Fruit fly (Drosophila melanogaster): ENCODE data around the gene CG1231.

Gene CG1231

DNA sequence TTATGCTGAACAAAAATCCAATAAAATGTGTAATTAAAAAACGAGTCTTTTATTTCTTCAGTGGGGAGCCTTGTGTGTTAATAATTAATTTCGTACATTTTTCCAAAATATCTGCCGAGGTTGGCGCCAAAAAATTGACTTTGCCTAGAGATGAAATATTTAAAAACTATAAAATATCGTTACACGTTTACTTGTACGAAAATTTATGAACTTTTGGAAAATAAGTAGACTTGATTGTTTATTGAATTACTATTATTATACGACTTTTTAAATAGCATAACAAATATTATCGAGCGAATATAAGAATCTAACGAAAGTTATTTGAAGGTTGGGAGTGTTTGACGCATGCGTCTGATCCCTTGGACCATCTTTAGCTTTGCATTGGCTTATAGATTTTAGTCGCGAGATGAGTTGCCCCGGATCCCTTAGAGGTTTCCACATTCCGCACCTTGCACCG, at the start of gene CG1231:
Gene CG1231 (plus strand): TSS at position 407 of the 457 bp plus-strand sequence.
- no peak for TF ChIP-seq Snoo (tag; optimal IDR thresholded peaks at IDR 0.05)
- no peak for TF ChIP-seq Pif1A (GFP tag; optimal IDR thresholded peaks at IDR 0.05)
- TF ChIP-seq CG8301 (tag; optimal IDR thresholded peaks at IDR 0.05), result no peak
- no peak for TF ChIP-seq CG34367 (tag; optimal IDR thresholded peaks at IDR 0.05)
- TF ChIP-seq CG15710 (tag; optimal IDR thresholded peaks at IDR 0.05), result no peak
- no peak for TF ChIP-seq D1 (tag; optimal IDR thresholded peaks at IDR 0.05)
- no peak for TF ChIP-seq EcR (GFP tag; optimal IDR thresholded peaks at IDR 0.05)
- TF ChIP-seq fd96Ca (GFP tag; IDR thresholded peaks at IDR 0.05), result no peak
- no peak for TF ChIP-seq CG14655 (GFP tag; optimal IDR thresholded peaks at IDR 0.05)
- no peak for TF ChIP-seq CG9948 (tag; optimal IDR thresholded peaks at IDR 0.05)
- no peak for TF ChIP-seq CG17806 (tag; optimal IDR thresholded peaks at IDR 0.05)
- no peak for TF ChIP-seq CG4496 (GFP tag; IDR thresholded peaks at IDR 0.05)
- TF ChIP-seq CG13204 (GFP tag; optimal IDR thresholded peaks at IDR 0.05), result no peak
- TF ChIP-seq Ets98B (GFP tag; IDR thresholded peaks at IDR 0.05), result no peak
- no peak for TF ChIP-seq CG32121 (GFP tag; IDR thresholded peaks at IDR 0.05)
- TF ChIP-seq rn (GFP tag; IDR thresholded peaks at IDR 0.05), result no peak

DNA sequence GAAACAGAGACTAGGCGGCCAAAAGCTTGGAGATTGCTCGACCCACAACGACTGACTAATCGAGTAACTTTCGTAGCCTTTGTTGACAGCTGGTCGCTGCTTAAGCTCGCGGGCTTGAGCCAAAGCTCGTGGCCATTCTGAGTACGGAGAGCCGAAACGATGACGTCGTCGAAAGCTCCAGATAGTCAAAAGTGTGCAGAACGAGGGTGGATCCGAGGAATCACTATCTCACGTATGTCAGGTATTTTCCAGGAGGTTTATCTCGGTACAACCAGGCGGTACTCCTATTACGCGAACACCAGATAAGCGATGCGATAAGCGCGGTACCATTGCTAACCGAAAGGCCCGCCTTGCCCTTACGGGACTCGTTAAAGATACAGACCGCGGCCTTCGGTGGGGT, 44.6 kb upstream of the CG1231 start:
- TF ChIP-seq CG13204 (GFP tag; optimal IDR thresholded peaks at IDR 0.05) (no peak), Snoo (tag; optimal IDR thresholded peaks at IDR 0.05) (no peak), CG12605 (GFP tag; IDR thresholded peaks at IDR 0.05) (no peak), CG34367 (tag; optimal IDR thresholded peaks at IDR 0.05) (no peak), EcR (GFP tag; optimal IDR thresholded peaks at IDR 0.05) (peak; percentile 36)

DNA sequence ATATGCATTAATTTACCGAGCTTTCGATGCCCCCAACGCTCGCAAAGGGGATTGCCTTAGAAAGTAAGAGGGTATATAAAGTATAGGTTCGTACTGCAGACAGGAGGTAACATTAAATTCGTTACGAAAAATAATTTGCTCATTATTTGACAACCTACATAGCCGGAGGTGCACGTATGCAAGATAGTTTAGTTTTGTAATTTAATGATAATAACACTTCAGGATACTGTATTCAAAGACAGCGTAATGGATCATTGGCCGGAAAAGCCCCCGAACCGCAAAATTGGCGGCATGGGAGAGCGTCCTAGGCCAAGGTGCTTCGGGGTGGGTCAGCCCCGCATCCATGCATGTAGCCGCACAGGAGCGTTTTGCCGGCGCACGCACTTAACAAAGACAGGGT, 43.9 kb upstream of the CG1231 start:
- no peak for TF ChIP-seq CG4496 (GFP tag; IDR thresholded peaks at IDR 0.05)
- TF ChIP-seq D1 (tag; optimal IDR thresholded peaks at IDR 0.05), result no peak
- no peak for TF ChIP-seq CG14655 (GFP tag; optimal IDR thresholded peaks at IDR 0.05)
- TF ChIP-seq CG32121 (GFP tag; IDR thresholded peaks at IDR 0.05), result no peak
- no peak for TF ChIP-seq EcR (GFP tag; optimal IDR thresholded peaks at IDR 0.05)
- TF ChIP-seq gl (tag; optimal IDR thresholded peaks at IDR 0.05), result no peak
- TF ChIP-seq Pif1B (GFP tag; optimal IDR thresholded peaks at IDR 0.05), result no peak
- TF ChIP-seq Pif1A (GFP tag; optimal IDR thresholded peaks at IDR 0.05), result no peak
- TF ChIP-seq CG9948 (tag; optimal IDR thresholded peaks at IDR 0.05), result no peak
- TF ChIP-seq Snoo (tag; optimal IDR thresholded peaks at IDR 0.05), result no peak
- no peak for TF ChIP-seq CG34367 (tag; optimal IDR thresholded peaks at IDR 0.05)
- TF ChIP-seq CG10348 (GFP tag; IDR thresholded peaks at IDR 0.05), result no peak
- TF ChIP-seq CG13204 (GFP tag; optimal IDR thresholded peaks at IDR 0.05), result no peak
- TF ChIP-seq CG8159 (tag; optimal IDR thresholded peaks at IDR 0.05), result no peak
- no peak for TF ChIP-seq CG15710 (tag; optimal IDR thresholded peaks at IDR 0.05)
- no peak for TF ChIP-seq CG8301 (tag; optimal IDR thresholded peaks at IDR 0.05)
- no peak for TF ChIP-seq Ets98B (GFP tag; IDR thresholded peaks at IDR 0.05)
- TF ChIP-seq fd96Ca (GFP tag; IDR thresholded peaks at IDR 0.05), result no peak

DNA sequence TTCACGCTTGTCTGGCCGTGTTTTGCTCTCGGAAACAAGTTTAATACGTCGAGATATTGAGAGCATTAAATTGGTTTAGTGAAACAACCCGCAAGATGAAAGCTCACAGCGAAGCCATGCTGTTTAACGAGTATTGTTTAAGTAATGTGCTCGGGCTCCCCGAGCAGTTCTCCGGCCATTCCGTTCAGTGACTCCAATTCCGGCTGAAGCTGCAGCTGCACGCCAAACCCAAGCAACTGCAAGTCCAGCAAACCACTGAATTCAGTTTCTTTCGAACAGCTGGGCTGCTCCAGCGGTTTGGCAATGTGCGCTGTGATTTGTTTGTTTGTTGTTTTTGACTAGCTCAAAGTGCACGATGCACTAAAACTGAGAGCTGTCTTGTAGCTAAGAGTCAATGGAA, 41.1 kb upstream of the CG1231 start:
- no peak for TF ChIP-seq CG13204 (GFP tag; optimal IDR thresholded peaks at IDR 0.05)
- TF ChIP-seq Pif1B (GFP tag; optimal IDR thresholded peaks at IDR 0.05), result no peak
- TF ChIP-seq gl (tag; optimal IDR thresholded peaks at IDR 0.05), result no peak
- no peak for TF ChIP-seq CG17806 (tag; optimal IDR thresholded peaks at IDR 0.05)
- no peak; the same call in 2 of the 3 replicates for TF ChIP-seq CG4496 (GFP tag; IDR thresholded peaks at IDR 0.05)
- TF ChIP-seq EcR (GFP tag; optimal IDR thresholded peaks at IDR 0.05), result peak; percentile 85
- no peak for TF ChIP-seq CG8159 (tag; optimal IDR thresholded peaks at IDR 0.05)

DNA sequence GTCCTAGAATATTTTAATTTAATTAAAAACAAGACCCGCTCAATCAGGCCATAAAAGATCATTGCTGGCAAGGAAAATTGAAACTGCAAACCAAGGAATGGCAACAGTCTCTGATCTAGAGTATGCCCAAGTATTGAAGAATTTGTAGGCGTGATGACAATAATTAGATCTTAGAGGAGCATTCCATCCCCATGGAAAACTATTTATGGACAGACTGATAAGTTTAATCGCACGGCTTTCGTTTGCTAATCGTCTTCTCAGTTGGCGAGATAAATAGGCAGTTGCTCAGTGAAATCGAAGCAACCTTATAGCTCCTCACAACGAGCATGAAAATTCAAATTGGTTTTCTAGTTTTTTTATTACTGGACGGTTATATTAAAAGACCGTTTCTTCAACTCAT, 39.4 kb upstream of the CG1231 start, which contains the start of gene ddbt:
Gene ddbt (plus strand): TSS at position 301 of the 400 bp plus-strand sequence.
- TF ChIP-seq CG4496 (GFP tag; IDR thresholded peaks at IDR 0.05), result no peak
- TF ChIP-seq Ets98B (GFP tag; IDR thresholded peaks at IDR 0.05), result no peak

DNA sequence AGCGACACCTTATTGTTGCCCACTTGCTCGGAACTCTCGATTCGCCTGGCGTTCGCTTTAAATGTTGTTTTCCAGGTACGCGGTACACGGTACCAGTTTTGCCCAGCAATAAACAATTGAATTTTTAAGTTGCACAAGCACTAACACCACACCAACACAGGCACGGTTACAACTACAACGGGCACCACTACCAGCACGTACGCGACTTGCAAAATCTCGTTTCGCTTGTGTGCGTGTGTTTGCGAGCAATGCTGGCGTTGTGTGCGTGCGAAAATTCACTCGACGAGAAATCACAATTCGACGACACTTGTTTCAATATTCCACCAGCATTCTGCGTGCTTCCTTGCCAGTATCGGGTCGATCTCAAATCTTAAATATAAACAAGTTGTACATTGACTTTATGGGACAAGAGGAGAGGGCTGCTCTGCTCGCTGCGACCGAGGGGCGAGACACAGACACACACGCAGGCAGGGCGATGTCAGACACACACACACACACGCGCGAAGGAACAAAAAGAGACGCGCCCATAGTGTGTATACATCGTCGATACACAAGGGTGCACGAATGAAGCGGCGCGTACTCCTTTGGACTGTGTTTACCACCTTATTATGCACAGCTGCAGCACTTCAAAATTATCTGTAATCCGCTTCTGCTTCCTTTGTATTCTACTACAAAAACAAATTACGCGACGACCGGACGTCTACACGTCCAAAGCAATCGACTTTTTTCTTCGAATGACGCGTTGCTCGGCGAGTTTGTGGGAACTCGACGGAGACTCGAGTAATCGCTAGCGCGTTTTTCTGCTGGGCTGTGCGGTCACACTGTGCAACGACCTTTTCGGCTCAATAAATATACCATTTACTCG, 36.8 kb upstream of the CG1231 start, which contains the start of gene fwd:
Gene fwd (minus strand): TSS at position 740 of the 865 bp plus-strand sequence.
- TF ChIP-seq CG4496 (GFP tag; IDR thresholded peaks at IDR 0.05), result peak; percentile 74
- peak; percentile 63 for TF ChIP-seq EcR (GFP tag; optimal IDR thresholded peaks at IDR 0.05)
- 0 out of 2 replicates have a peak, but pooled peaks have one; percentile 14 for TF ChIP-seq CG12605 (GFP tag; IDR thresholded peaks at IDR 0.05)
- no peak for TF ChIP-seq CG10348 (GFP tag; IDR thresholded peaks at IDR 0.05)
- TF ChIP-seq fd96Ca (GFP tag; IDR thresholded peaks at IDR 0.05), result peak; percentile 22; the same call in 1 of the 3 replicates
- peak; percentile 30 for TF ChIP-seq CG8159 (tag; optimal IDR thresholded peaks at IDR 0.05)
- TF ChIP-seq CG15710 (tag; optimal IDR thresholded peaks at IDR 0.05), result no peak
- TF ChIP-seq CG14655 (GFP tag; optimal IDR thresholded peaks at IDR 0.05), result no peak

DNA sequence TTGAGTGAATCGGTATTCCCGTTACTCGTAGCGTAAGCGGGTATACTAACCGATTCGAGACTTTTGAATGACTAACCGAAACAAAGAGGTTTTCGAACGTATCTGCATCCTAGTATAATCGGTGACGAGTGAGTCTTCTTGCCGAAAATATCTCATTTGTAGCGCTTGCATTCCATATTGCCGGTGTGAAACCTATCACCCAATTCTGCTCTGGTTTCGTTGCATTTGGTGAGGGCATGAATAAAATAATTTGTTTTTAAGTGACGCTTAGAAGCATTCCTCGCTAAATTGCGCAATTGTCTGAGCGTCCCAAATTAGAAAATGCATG, 36.2 kb upstream of the CG1231 start:
- TF ChIP-seq fd96Ca (GFP tag; IDR thresholded peaks at IDR 0.05), result no peak
- no peak for TF ChIP-seq CG9948 (tag; optimal IDR thresholded peaks at IDR 0.05)
- no peak for TF ChIP-seq CG34367 (tag; optimal IDR thresholded peaks at IDR 0.05)
- TF ChIP-seq Pif1A (GFP tag; optimal IDR thresholded peaks at IDR 0.05), result no peak
- no peak for TF ChIP-seq rn (GFP tag; IDR thresholded peaks at IDR 0.05)
- TF ChIP-seq CG12605 (GFP tag; IDR thresholded peaks at IDR 0.05), result no peak
- no peak for TF ChIP-seq CG32121 (GFP tag; IDR thresholded peaks at IDR 0.05)
- TF ChIP-seq Snoo (tag; optimal IDR thresholded peaks at IDR 0.05), result no peak
- TF ChIP-seq CG8159 (tag; optimal IDR thresholded peaks at IDR 0.05), result no peak
- no peak for TF ChIP-seq Pif1B (GFP tag; optimal IDR thresholded peaks at IDR 0.05)
- no peak for TF ChIP-seq Ets98B (GFP tag; IDR thresholded peaks at IDR 0.05)
- no peak for TF ChIP-seq CG13204 (GFP tag; optimal IDR thresholded peaks at IDR 0.05)
- TF ChIP-seq EcR (GFP tag; optimal IDR thresholded peaks at IDR 0.05), result no peak
- TF ChIP-seq CG8301 (tag; optimal IDR thresholded peaks at IDR 0.05), result no peak
